Fruit fly (Drosophila melanogaster): ENCODE measurements around the gene CycE.

dm6 chr2L:15760666-15761065 lies 12.7 kb upstream of the CycE start:
- TF ChIP-seq CTCF (optimal IDR thresholded peaks at IDR 0.05) (no peak), CG8478 (optimal IDR thresholded peaks at IDR 0.05) (no peak)
